Worm (Caenorhabditis elegans) whole organism, midembryonic: ENCODE measurements around the gene gsto-1.

ENCODE experiments used
- cog-1 ChIP-seq: sonication (generic microtip); optimal IDR thresholded peaks from 2 replicates; lab custom pipeline; 2016; ENCODE audit warnings: missing genetic modification characterization, missing compliant biosample characterization
- flt-1 ChIP-seq: fragments of 200-800 bp; sonication (Bioruptor generic); IDR thresholded peaks from 2 replicates; pipeline ENCODE4 v1.3.6; 2022; ENCODE audit warnings: missing genetic modification characterization, missing compliant biosample characterization
- ref-1 ChIP-seq: fragments of 200-800 bp; sonication (Bioruptor generic); conservative IDR thresholded peaks from 2 replicates; pipeline ENCODE4 v1.3.6; 2022; ENCODE audit warnings: missing genetic modification reagents, missing genetic modification characterization, missing compliant biosample characterization
- tab-1 ChIP-seq: fragments of 200-800 bp; sonication (Bioruptor generic); IDR thresholded peaks from 2 replicates; pipeline ENCODE4 v1.3.6; 2022; ENCODE audit warnings: missing genetic modification characterization, missing compliant biosample characterization
- ztf-23 ChIP-seq: fragments of 200-800 bp; sonication (Bioruptor generic); IDR thresholded peaks from 2 replicates; pipeline ENCODE4 v1.3.6; 2022; ENCODE audit warnings: missing genetic modification reagents, missing genetic modification characterization, missing compliant biosample characterization

DNA sequence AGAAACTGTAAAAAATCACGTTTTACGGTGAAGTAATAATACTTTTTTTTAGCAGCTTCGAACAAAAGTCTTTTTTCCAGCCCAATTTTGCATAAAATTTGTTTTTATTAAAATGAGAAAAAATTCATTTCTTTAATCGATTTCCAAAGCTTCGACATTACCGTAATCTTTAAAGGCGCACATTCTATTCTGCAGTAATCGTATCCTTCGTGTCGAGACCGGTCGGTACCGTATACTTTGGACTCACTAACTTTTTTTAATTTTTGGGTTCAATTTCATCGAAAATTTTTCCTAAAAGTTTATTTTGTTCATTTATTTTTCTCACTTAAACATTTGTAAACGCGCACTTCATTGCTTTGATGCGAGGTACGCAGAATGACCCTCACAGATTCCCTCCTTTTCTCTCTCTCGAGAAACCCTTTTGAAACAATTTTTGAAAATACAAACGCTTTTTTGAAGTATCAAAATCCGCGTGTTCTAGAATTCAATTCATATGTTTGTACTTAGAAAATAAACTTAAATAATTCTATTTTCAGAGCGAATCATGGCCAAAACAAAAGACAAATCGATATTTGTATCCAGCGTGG is 39.9 kb upstream of the gsto-1 start, which contains the start of gene hrpk-2:
- TF ChIP-seq tab-1 (GFP tag; lab: Robert Waterston, UW): no peak
- no peak for TF ChIP-seq flt-1
- TF ChIP-seq ztf-23: no peak
- no peak for TF ChIP-seq cog-1 (tag; lab: Kevin White, UChicago)
- TF ChIP-seq ref-1 (GFP tag; lab: Robert Waterston, UW): no peak
